Worm (Caenorhabditis elegans) whole organism, L2 larva: Measurements from ENCODE around the gene nlp-13.

Source experiments
- dmd-4 ChIP-seq: sonication (generic microtip); optimal IDR thresholded peaks from 2 replicates; lab custom pipeline; 2017; ENCODE audit warnings: missing biosample characterization, missing genetic modification characterization
- nhr-11 ChIP-seq: fragments of 150-350 bp; optimal IDR thresholded peaks from 2 replicates; lab custom pipeline; 2014; ENCODE audit warnings: missing biosample characterization, missing genetic modification characterization
- skn-1 ChIP-seq: sonication (generic microtip); optimal IDR thresholded peaks from 2 replicates; lab custom pipeline; 2017; ENCODE audit warnings: missing biosample characterization, missing genetic modification characterization
- sma-3 ChIP-seq: sonication (generic microtip); optimal IDR thresholded peaks from 2 replicates; lab custom pipeline; 2016; ENCODE audit warnings: missing genetic modification reagents, missing genetic modification characterization, missing compliant biosample characterization
- snpc-4 ChIP-seq: fragments of 150-350 bp; optimal IDR thresholded peaks from 2 replicates; lab custom pipeline; 2014; ENCODE audit warnings: missing biosample characterization, missing genetic modification characterization
- unc-62 ChIP-seq: fragments of 150-350 bp; optimal IDR thresholded peaks from 2 replicates; lab custom pipeline; 2014; ENCODE audit warnings: missing biosample characterization, missing genetic modification reagents, missing genetic modification characterization

ce11 chrV:4256474-4256873 lies 20.3 kb downstream of the nlp-13 start, which contains the start of gene srt-14:
- no peak for TF ChIP-seq skn-1
- no peak for TF ChIP-seq nhr-11 (tag; lab: Kevin White, UChicago)
- TF ChIP-seq snpc-4: no peak
- no peak for TF ChIP-seq dmd-4 (tag; lab: Kevin White, UChicago)
- no peak for TF ChIP-seq sma-3 (GFP tag; lab: Kevin White, UChicago)
- no peak for TF ChIP-seq unc-62 (GFP tag; lab: Kevin White, UChicago)
